Worm (Caenorhabditis elegans) whole organism, early embryonic: ENCODE measurements around the gene C47E12.11.

Experiments
- aly-1 ChIP-seq: sonication (generic microtip); optimal IDR thresholded peaks from 2 replicates; lab custom pipeline; 2016; ENCODE audit warnings: missing genetic modification characterization, missing compliant biosample characterization
- ama-1 ChIP-seq: fragments of 150-350 bp; optimal IDR thresholded peaks from 2 replicates; lab custom pipeline; 2014
- ets-7 ChIP-seq: sonication (generic microtip); optimal IDR thresholded peaks from 2 replicates; lab custom pipeline; 2016; ENCODE audit warnings: missing genotype, missing genetic modification characterization, missing compliant biosample characterization
- hmbx-1 ChIP-seq: sonication (generic microtip); optimal IDR thresholded peaks from 2 replicates; lab custom pipeline; 2016; ENCODE audit warnings: mild to moderate bottlenecking, missing genetic modification characterization, missing compliant biosample characterization
- pes-1 ChIP-seq: fragments of 200-800 bp; sonication (Bioruptor generic); IDR thresholded peaks from 2 replicates; pipeline ENCODE4 v1.3.6; 2022; ENCODE audit warnings: missing genetic modification reagents, missing genetic modification characterization, missing compliant biosample characterization
- scrt-1 ChIP-seq: fragments of 200-800 bp; sonication (Bioruptor generic); IDR thresholded peaks from 2 replicates; pipeline ENCODE4 v1.3.6; 2022; ENCODE audit warnings: missing genetic modification characterization, missing compliant biosample characterization
- sea-1 ChIP-seq: fragments of 200-800 bp; sonication (Bioruptor generic); conservative IDR thresholded peaks from 2 replicates; pipeline ENCODE4 v1.3.6; 2022; ENCODE audit warnings: missing genetic modification characterization, missing compliant biosample characterization
- tbx-11 ChIP-seq: fragments of 200-800 bp; sonication (Bioruptor generic); IDR thresholded peaks from 2 replicates; pipeline ENCODE4 v1.3.6; 2022; ENCODE audit warnings: missing genetic modification characterization, missing compliant biosample characterization

DNA sequence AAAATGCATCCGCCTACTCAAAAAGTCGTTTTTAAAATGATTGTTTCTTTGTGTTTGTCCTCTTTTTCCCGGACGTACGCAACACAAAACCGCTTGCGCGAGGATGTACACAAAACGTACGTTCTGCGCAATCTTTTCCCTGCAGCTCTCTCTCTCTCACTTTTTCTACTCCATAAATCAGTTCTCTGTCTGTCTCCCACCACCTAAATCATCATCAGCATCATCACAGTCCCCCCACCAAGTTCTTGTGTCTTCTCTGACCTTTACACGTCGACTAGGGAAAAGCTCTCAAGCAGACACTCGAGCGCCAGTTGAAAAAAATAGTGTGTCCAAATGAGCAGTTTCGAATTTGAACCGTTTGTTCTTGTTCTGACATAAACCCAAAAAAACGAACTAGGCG lies 24.9 kb upstream of the C47E12.11 start:
- TF ChIP-seq scrt-1 (GFP tag; lab: Robert Waterston, UW) (no peak), ama-1 (lab: Kevin White, UChicago) (no peak), pes-1 (GFP tag; lab: Robert Waterston, UW) (no peak), aly-1 (tag; lab: Kevin White, UChicago) (no peak), hmbx-1 (tag; lab: Kevin White, UChicago) (no peak), tbx-11 (GFP tag; lab: Robert Waterston, UW) (no peak), sea-1 (GFP tag; lab: Robert Waterston, UW) (no peak), ets-7 (tag; lab: Kevin White, UChicago) (no peak)
